Worm (Caenorhabditis elegans) whole organism, midembryonic: ENCODE measurements around the gene oac-24.

Experiments used
- T22C8.4 ChIP-seq: fragments of 200-800 bp; sonication (Bioruptor generic); IDR thresholded peaks from 2 replicates; pipeline ENCODE4 v1.3.6; 2022; ENCODE audit warnings: missing genetic modification characterization, missing compliant biosample characterization
- cog-1 ChIP-seq: sonication (generic microtip); optimal IDR thresholded peaks from 2 replicates; lab custom pipeline; 2016; ENCODE audit warnings: missing genetic modification characterization, missing compliant biosample characterization
- ref-1 ChIP-seq: fragments of 200-800 bp; sonication (Bioruptor generic); conservative IDR thresholded peaks from 2 replicates; pipeline ENCODE4 v1.3.6; 2022; ENCODE audit warnings: missing genetic modification reagents, missing genetic modification characterization, missing compliant biosample characterization
- tab-1 ChIP-seq: fragments of 200-800 bp; sonication (Bioruptor generic); IDR thresholded peaks from 2 replicates; pipeline ENCODE4 v1.3.6; 2022; ENCODE audit warnings: missing genetic modification characterization, missing compliant biosample characterization
- ztf-29 ChIP-seq: fragments of 200-800 bp; sonication (Bioruptor generic); IDR thresholded peaks from 2 replicates; pipeline ENCODE4 v1.3.6; 2022; ENCODE audit warnings: missing genetic modification reagents, missing genetic modification characterization, missing compliant biosample characterization

- no peak for TF ChIP-seq T22C8.4
- TF ChIP-seq ztf-29 (GFP tag; lab: Robert Waterston, UW): no peak
- TF ChIP-seq tab-1 (GFP tag; lab: Robert Waterston, UW): no peak
- TF ChIP-seq ref-1 (GFP tag; lab: Robert Waterston, UW): no peak
- no peak for TF ChIP-seq cog-1
These were observed 48.2 kb upstream of the oac-24 start, which contains the start of gene srx-74 for ce11 chrV:4662400-4662799.
